Fruit fly (Drosophila melanogaster): Measurements from ENCODE around the gene CG11951.
A peak's percentile ranks its signal among the peaks of the same experiment; 100 is the strongest.

The CG11951 gene

DNA sequence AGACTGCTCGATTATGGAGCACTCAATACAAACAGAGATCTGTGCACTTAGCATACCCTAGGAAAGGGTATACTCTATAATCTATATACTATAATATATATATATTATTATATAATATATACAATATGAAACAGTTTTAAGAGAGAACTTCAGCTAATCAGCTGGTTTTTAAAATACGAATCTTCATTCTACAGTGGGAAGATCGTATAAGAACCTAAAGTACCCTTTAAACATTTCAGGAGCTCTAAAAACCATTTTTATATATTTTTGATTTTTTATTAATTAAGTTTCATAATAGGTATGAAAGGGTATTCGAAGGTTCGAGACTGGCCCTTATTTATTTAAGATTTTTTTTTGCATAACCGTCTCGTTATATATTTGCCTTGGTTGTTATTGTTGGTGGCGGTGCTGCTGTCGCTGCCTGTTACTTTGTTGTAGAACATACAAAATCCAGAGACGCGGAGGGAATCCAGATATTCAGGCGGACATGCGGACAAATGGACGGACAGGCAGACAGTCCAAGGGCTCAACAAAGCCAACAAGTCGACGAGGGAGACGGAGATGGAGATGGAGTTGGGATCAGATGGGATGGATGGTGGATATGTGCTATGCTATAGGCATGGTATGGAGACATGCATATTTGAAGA is 41.2 kb upstream of the CG11951 start (continued):
- TF ChIP-seq Sox15 (GFP tag; optimal IDR thresholded peaks at IDR 0.05) (no peak), Met (GFP tag; optimal IDR thresholded peaks at IDR 0.05) (no peak), CG8632 (GFP tag; optimal IDR thresholded peaks at IDR 0.05) (no peak), lz (GFP tag; optimal IDR thresholded peaks at IDR 0.05) (no peak), CG15336 (GFP tag; IDR thresholded peaks at IDR 0.05) (no peak), Gug (GFP tag; IDR thresholded peaks at IDR 0.05) (no peak), CG11902 (GFP tag; optimal IDR thresholded peaks at IDR 0.05) (peak; percentile 37), CG10631 (GFP tag; optimal IDR thresholded peaks at IDR 0.05) (peak; percentile 40), dac (GFP tag; optimal IDR thresholded peaks at IDR 0.05) (no peak), pdm3 (GFP tag; optimal IDR thresholded peaks at IDR 0.05) (peak; percentile 20), fd59A (GFP tag; optimal IDR thresholded peaks at IDR 0.05) (no peak), CG34406 (GFP tag; optimal IDR thresholded peaks at IDR 0.05) (peak; percentile 13), CG7368 (GFP tag; optimal IDR thresholded peaks at IDR 0.05) (no peak), OdsH (GFP tag; optimal IDR thresholded peaks at IDR 0.05) (no peak), topi (GFP tag; optimal IDR thresholded peaks at IDR 0.05) (peak; percentile 21), CG6163 (GFP tag; IDR thresholded peaks at IDR 0.05) (no peak; the same call in 2 of the 3 replicates), Eip75B (GFP tag; optimal IDR thresholded peaks at IDR 0.05) (no peak), CG1621 (tag; optimal IDR thresholded peaks at IDR 0.05) (peak; percentile 21), acj6 (GFP tag; optimal IDR thresholded peaks at IDR 0.05) (peak; percentile 17), Eip93F (GFP tag; optimal IDR thresholded peaks at IDR 0.05) (no peak), CG32006 (GFP tag; optimal IDR thresholded peaks at IDR 0.05) (no peak), achi (GFP tag; optimal IDR thresholded peaks at IDR 0.05) (peak; percentile 90), CG6792 (GFP tag; optimal IDR thresholded peaks at IDR 0.05) (no peak), CG9139 (GFP tag; optimal IDR thresholded peaks at IDR 0.05) (peak; percentile 76), Ets96B (tag; optimal IDR thresholded peaks at IDR 0.05) (peak; percentile 78), CG8119 (GFP tag; IDR thresholded peaks at IDR 0.05) (no peak), net (GFP tag; optimal IDR thresholded peaks at IDR 0.05) (no peak), CG8319 (GFP tag; optimal IDR thresholded peaks at IDR 0.05) (peak; percentile 3), Smox (GFP tag; optimal IDR thresholded peaks at IDR 0.05) (no peak)

DNA sequence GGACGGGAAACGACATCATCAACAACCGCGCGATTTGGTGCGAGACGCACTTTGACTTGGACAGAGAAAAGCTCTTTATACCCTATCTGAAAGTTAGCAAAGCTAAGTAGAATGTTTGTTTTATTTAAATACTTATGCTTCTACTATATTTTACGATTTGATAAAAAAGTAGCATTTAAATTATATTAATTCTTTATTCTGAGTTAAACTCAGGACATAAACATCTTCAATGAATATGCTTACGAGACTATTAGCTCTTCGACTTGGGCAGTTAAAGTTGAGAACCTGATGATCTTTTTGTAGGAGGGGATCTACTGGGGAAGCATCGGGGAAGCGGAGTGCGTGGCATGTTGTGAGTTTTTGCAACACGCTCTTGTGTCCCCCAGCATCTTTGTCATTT is 39.2 kb upstream of the CG11951 start:
- TF ChIP-seq Eip93F (GFP tag; optimal IDR thresholded peaks at IDR 0.05) (peak; percentile 9), achi (GFP tag; optimal IDR thresholded peaks at IDR 0.05) (peak; percentile 71), ss (GFP tag; optimal IDR thresholded peaks at IDR 0.05) (peak; percentile 42 to 64), CG6808 (GFP tag; optimal IDR thresholded peaks at IDR 0.05) (peak; percentile 69), CG11762 (GFP tag; optimal IDR thresholded peaks at IDR 0.05; ENCODE audit: insufficient read depth) (peak; percentile 39), Hr38 (GFP tag; optimal IDR thresholded peaks at IDR 0.05) (no peak), dac (GFP tag; optimal IDR thresholded peaks at IDR 0.05) (no peak), CG6792 (GFP tag; optimal IDR thresholded peaks at IDR 0.05) (peak; percentile 62), CG6276 (GFP tag; optimal IDR thresholded peaks at IDR 0.05) (peak; percentile 41), OdsH (GFP tag; optimal IDR thresholded peaks at IDR 0.05) (peak; percentile 65), spab (GFP tag; optimal IDR thresholded peaks at IDR 0.05) (peak; percentile 59), dsx (GFP tag; optimal IDR thresholded peaks at IDR 0.05; ENCODE audit: poor library complexity, severe bottlenecking) (peak; percentile 72), CG6163 (GFP tag; IDR thresholded peaks at IDR 0.05) (peak; percentile 75), Hr4 (GFP tag; optimal IDR thresholded peaks at IDR 0.05) (peak; percentile 53), esn (GFP tag; optimal IDR thresholded peaks at IDR 0.05) (peak; percentile 74), acj6 (GFP tag; optimal IDR thresholded peaks at IDR 0.05) (peak; percentile 77), vri (GFP tag; optimal IDR thresholded peaks at IDR 0.05) (peak; percentile 36), fd85E (GFP tag; optimal IDR thresholded peaks at IDR 0.05) (no peak), Hr39 (GFP tag; optimal IDR thresholded peaks at IDR 0.05) (peak; percentile 51), CG32006 (GFP tag; optimal IDR thresholded peaks at IDR 0.05) (peak; percentile 68), CG10669 (GFP tag; optimal IDR thresholded peaks at IDR 0.05) (peak; percentile 84), CG8119 (GFP tag; IDR thresholded peaks at IDR 0.05) (peak; percentile 68), fkh (GFP tag; optimal IDR thresholded peaks at IDR 0.05) (no peak), CG10631 (GFP tag; optimal IDR thresholded peaks at IDR 0.05) (peak; percentile 86), eg (GFP tag; IDR thresholded peaks at IDR 0.05) (peak; percentile 55; the same call in 1 of the 3 replicates), Eip75B (GFP tag; optimal IDR thresholded peaks at IDR 0.05) (peak; percentile 76), CG1621 (tag; optimal IDR thresholded peaks at IDR 0.05) (peak; percentile 70), pdm3 (GFP tag; optimal IDR thresholded peaks at IDR 0.05) (peak; percentile 73), CG15336 (GFP tag; IDR thresholded peaks at IDR 0.05) (peak; percentile 65), Ets21C (GFP tag; optimal IDR thresholded peaks at IDR 0.05) (peak; percentile 9), cyc (GFP tag; optimal IDR thresholded peaks at IDR 0.05) (peak; percentile 67), CG11294 (GFP tag; IDR thresholded peaks at IDR 0.05) (no peak), CG3919 (GFP tag; optimal IDR thresholded peaks at IDR 0.05) (peak; percentile 71)
